Worm (Caenorhabditis elegans): Measurements from ENCODE around the gene swd-2.1.

The swd-2.1 gene

ce11 chrIV:7796432-7797113 is 20.7 kb downstream of the swd-2.1 start, which contains the start of gene sgo-1 (continued):
- TF ChIP-seq C17E4.6 (GFP tag; IDR thresholded peaks at IDR 0.05) (peak; percentile 88), athp-1 (tag; optimal IDR thresholded peaks at IDR 0.05) (peak; percentile 70), F57C9.4 (tag; optimal IDR thresholded peaks at IDR 0.05) (no peak), Y53F4B.3 (GFP tag; IDR thresholded peaks at IDR 0.05) (peak; percentile 49; the same call in 1 of the 2 replicates), lir-1 (GFP tag; conservative IDR thresholded peaks at IDR 0.05) (peak; percentile 69; the same call in 1 of the 2 replicates), pbrm-1 (GFP tag; IDR thresholded peaks at IDR 0.05) (peak; percentile 77; the same call in 1 of the 2 replicates), mcd-1 (GFP tag; IDR thresholded peaks at IDR 0.05) (peak; percentile 78), cebp-2 (GFP tag; IDR thresholded peaks at IDR 0.05) (no peak), rcor-1 (GFP tag; IDR thresholded peaks at IDR 0.05) (peak; percentile 93), Y95B8A.8 (GFP tag; IDR thresholded peaks at IDR 0.05) (peak; percentile 98), madf-3 (GFP tag; IDR thresholded peaks at IDR 0.05) (peak; percentile 97), snpc-4 (GFP tag; optimal IDR thresholded peaks at IDR 0.05) (peak; percentile 70), snpc-4 (tag; optimal IDR thresholded peaks at IDR 0.05) (peak in 3 of 4 experiments; percentile 41 to 70 (median 60)), nhr-27 (tag; optimal IDR thresholded peaks at IDR 0.05) (no peak), T07F8.4 (tag; optimal IDR thresholded peaks at IDR 0.05) (no peak), rpc-1 (optimal IDR thresholded peaks at IDR 0.05) (no peak), rpc-1 (tag; optimal IDR thresholded peaks at IDR 0.05) (no peak), ztf-6 (GFP tag; IDR thresholded peaks at IDR 0.05) (no peak), F23B12.7 (tag; optimal IDR thresholded peaks at IDR 0.05; ENCODE audit: insufficient read depth) (no peak), dpl-1 (GFP tag; optimal IDR thresholded peaks at IDR 0.05) (peak; percentile 95), hlh-12 (tag; optimal IDR thresholded peaks at IDR 0.05) (no peak), F37B4.10 (GFP tag; IDR thresholded peaks at IDR 0.05) (no peak), snpc-3.4 (tag; optimal IDR thresholded peaks at IDR 0.05) (peak; percentile 95), B0035.1 (tag; optimal IDR thresholded peaks at IDR 0.05) (no peak), aptf-2 (GFP tag; conservative IDR thresholded peaks at IDR 0.05) (no peak), efl-1 (GFP tag; optimal IDR thresholded peaks at IDR 0.05) (peak; percentile 100), ceh-58 (GFP tag; IDR thresholded peaks at IDR 0.05) (no peak), Y67H2A.10 (GFP tag; conservative IDR thresholded peaks at IDR 0.05) (0 out of 2 replicates have a peak, but pooled peaks have one; percentile 43), hmg-20 (GFP tag; IDR thresholded peaks at IDR 0.05) (no peak), unc-130 (GFP tag; optimal IDR thresholded peaks at IDR 0.05) (peak; percentile 87), atf-7 (tag; optimal IDR thresholded peaks at IDR 0.05) (no peak), ZK185.1 (tag; optimal IDR thresholded peaks at IDR 0.05; ENCODE audit: poor library complexity, severe bottlenecking) (no peak), aptf-3 (GFP tag; IDR thresholded peaks at IDR 0.05) (no peak), egl-44 (GFP tag; IDR thresholded peaks at IDR 0.05) (no peak), snpc-1.1 (tag; optimal IDR thresholded peaks at IDR 0.05; ENCODE audit: insufficient read depth) (peak; percentile 53), ztf-18 (tag; optimal IDR thresholded peaks at IDR 0.05) (no peak), mes-4 (tag; optimal IDR thresholded peaks at IDR 0.05) (no peak), ztf-26 (tag; optimal IDR thresholded peaks at IDR 0.05) (no peak)

ce11 chrIV:7800338-7800737 is 24.5 kb downstream of the swd-2.1 start:
- TF ChIP-seq ccch-3 (GFP tag; optimal IDR thresholded peaks at IDR 0.05) (no peak), athp-1 (tag; optimal IDR thresholded peaks at IDR 0.05) (peak; percentile 80), madf-8 (GFP tag; conservative IDR thresholded peaks at IDR 0.05) (no peak), mcd-1 (GFP tag; IDR thresholded peaks at IDR 0.05) (no peak), F37B4.10 (GFP tag; IDR thresholded peaks at IDR 0.05) (no peak), xnd-1 (tag; optimal IDR thresholded peaks at IDR 0.05) (peak; percentile 32), tbx-9 (tag; optimal IDR thresholded peaks at IDR 0.05; ENCODE audit: borderline replicate concordance) (no peak), zim-3 (tag; optimal IDR thresholded peaks at IDR 0.05) (no peak), attf-3 (GFP tag; conservative IDR thresholded peaks at IDR 0.05) (no peak), F23B12.7 (tag; optimal IDR thresholded peaks at IDR 0.05; ENCODE audit: insufficient read depth) (no peak), B0019.2 (GFP tag; conservative IDR thresholded peaks at IDR 0.05) (no peak), T07F8.4 (tag; optimal IDR thresholded peaks at IDR 0.05) (no peak), lin-54 (GFP tag; optimal IDR thresholded peaks at IDR 0.05) (no peak), hrde-1 (tag; optimal IDR thresholded peaks at IDR 0.05; ENCODE audit: borderline replicate concordance) (peak; percentile 94), unc-130 (GFP tag; optimal IDR thresholded peaks at IDR 0.05) (peak; percentile 63), F22D6.2 (tag; optimal IDR thresholded peaks at IDR 0.05) (no peak), ztf-3 (GFP tag; optimal IDR thresholded peaks at IDR 0.05) (no peak)
